Worm (Caenorhabditis elegans) whole organism, late embryonic: Measurements from ENCODE around the gene ptr-20.

Experiments
- C08G9.2 ChIP-seq: sonication (generic microtip); optimal IDR thresholded peaks from 2 replicates; lab custom pipeline; 2016; ENCODE audit warnings: mild to moderate bottlenecking, missing genetic modification characterization, moderate library complexity, missing compliant biosample characterization
- C38D4.7 ChIP-seq: fragments of 200-800 bp; sonication (Bioruptor generic); optimal IDR thresholded peaks from 2 replicates; lab custom pipeline; 2018; ENCODE audit warnings: mild to moderate bottlenecking, missing genetic modification characterization, moderate library complexity, missing compliant biosample characterization
- F13H6.1 ChIP-seq: sonication (generic microtip); optimal IDR thresholded peaks from 2 replicates; lab custom pipeline; 2016; ENCODE audit warnings: missing genetic modification characterization, missing compliant biosample characterization
- K02D7.2 ChIP-seq: sonication (generic microtip); optimal IDR thresholded peaks from 2 replicates; lab custom pipeline; 2017; ENCODE audit warnings: mild to moderate bottlenecking, missing genetic modification characterization, missing compliant biosample characterization
- K09A11.1 ChIP-seq: sonication (generic microtip); optimal IDR thresholded peaks from 2 replicates; lab custom pipeline; 2017; ENCODE audit warnings: antibody characterized with exemption, mild to moderate bottlenecking, missing genetic modification characterization, missing compliant biosample characterization; ENCODE audit not compliant: insufficient read depth
- Y22D7AL.16 ChIP-seq: sonication (generic microtip); optimal IDR thresholded peaks from 2 replicates; lab custom pipeline; 2016; ENCODE audit warnings: missing genetic modification characterization, missing compliant biosample characterization
- ama-1 ChIP-seq: fragments of 150-350 bp; optimal IDR thresholded peaks from 2 replicates; lab custom pipeline; 2014
- ceh-14 ChIP-seq: sonication (generic microtip); optimal IDR thresholded peaks from 2 replicates; lab custom pipeline; 2016; ENCODE audit warnings: missing genotype, missing genetic modification characterization, missing compliant biosample characterization
- ceh-19 ChIP-seq: fragments of 200-800 bp; sonication (Bioruptor generic); optimal IDR thresholded peaks from 2 replicates; lab custom pipeline; 2018; ENCODE audit warnings: mild to moderate bottlenecking, missing genetic modification characterization, missing compliant biosample characterization
- ceh-2 ChIP-seq: sonication (generic microtip); optimal IDR thresholded peaks from 2 replicates; lab custom pipeline; 2016; ENCODE audit warnings: missing genotype, missing genetic modification characterization, missing compliant biosample characterization
- ceh-24 ChIP-seq: sonication (generic microtip); optimal IDR thresholded peaks from 2 replicates; lab custom pipeline; 2016; ENCODE audit warnings: mild to moderate bottlenecking, missing genetic modification characterization, missing compliant biosample characterization
- ceh-31 ChIP-seq: sonication (generic microtip); optimal IDR thresholded peaks from 2 replicates; lab custom pipeline; 2016; ENCODE audit warnings: missing genetic modification characterization, missing compliant biosample characterization
- ceh-34 ChIP-seq: sonication (generic microtip); optimal IDR thresholded peaks from 2 replicates; lab custom pipeline; 2016; ENCODE audit warnings: mild to moderate bottlenecking, missing genetic modification characterization, missing compliant biosample characterization
- ceh-45 ChIP-seq: fragments of 200-800 bp; sonication (Bioruptor generic); IDR thresholded peaks from 2 replicates; pipeline ENCODE4 v1.3.6; 2022; ENCODE audit warnings: missing genetic modification reagents, missing genetic modification characterization, missing compliant biosample characterization
- ceh-6 ChIP-seq: fragments of 200-800 bp; sonication (Bioruptor generic); optimal IDR thresholded peaks from 2 replicates; lab custom pipeline; 2018; ENCODE audit warnings: mild to moderate bottlenecking, missing genetic modification characterization, missing compliant biosample characterization
- dmd-4 ChIP-seq: sonication (generic microtip); optimal IDR thresholded peaks from 2 replicates; lab custom pipeline; 2016; ENCODE audit warnings: borderline replicate concordance, missing genetic modification characterization, missing compliant biosample characterization
- dve-1 ChIP-seq: sonication (generic microtip); optimal IDR thresholded peaks from 2 replicates; lab custom pipeline; 2017; ENCODE audit warnings: antibody characterized with exemption, mild to moderate bottlenecking, missing genetic modification characterization, missing compliant biosample characterization
- elt-2 ChIP-seq: sonication (generic microtip); optimal IDR thresholded peaks from 2 replicates; lab custom pipeline; 2016; ENCODE audit warnings: missing genetic modification reagents, missing genetic modification characterization, missing compliant biosample characterization
- elt-4 ChIP-seq: sonication (generic microtip); optimal IDR thresholded peaks from 2 replicates; lab custom pipeline; 2016; ENCODE audit warnings: missing genetic modification characterization, missing compliant biosample characterization
- ets-4 ChIP-seq: sonication (generic microtip); optimal IDR thresholded peaks from 2 replicates; lab custom pipeline; 2016; ENCODE audit warnings: missing genetic modification characterization, missing compliant biosample characterization
- eyg-1 ChIP-seq: sonication (generic microtip); optimal IDR thresholded peaks from 2 replicates; lab custom pipeline; 2016; ENCODE audit warnings: missing genotype, missing genetic modification characterization, missing compliant biosample characterization
- fax-1 ChIP-seq: sonication (generic microtip); optimal IDR thresholded peaks from 2 replicates; lab custom pipeline; 2016; ENCODE audit warnings: missing genotype, missing genetic modification characterization, missing compliant biosample characterization
- fkh-10 ChIP-seq: fragments of 150-350 bp; optimal IDR thresholded peaks from 2 replicates; lab custom pipeline; 2014; ENCODE audit warnings: missing biosample characterization, missing genetic modification reagents, missing genetic modification characterization
- gmeb-2 ChIP-seq: sonication (generic microtip); optimal IDR thresholded peaks from 2 replicates; lab custom pipeline; 2016; ENCODE audit warnings: missing genetic modification characterization, inconsistent platforms, missing compliant biosample characterization
- hlh-15 ChIP-seq: sonication (generic microtip); optimal IDR thresholded peaks from 2 replicates; lab custom pipeline; 2016; ENCODE audit warnings: missing genetic modification characterization, missing compliant biosample characterization
- hlh-30 ChIP-seq: sonication (generic microtip); optimal IDR thresholded peaks from 2 replicates; lab custom pipeline; 2017; ENCODE audit warnings: antibody characterized with exemption, missing genetic modification characterization, missing compliant biosample characterization; ENCODE audit not compliant: insufficient read depth
- hlh-6 ChIP-seq: sonication (generic microtip); optimal IDR thresholded peaks from 2 replicates; lab custom pipeline; 2016; ENCODE audit warnings: missing genotype, missing genetic modification characterization, missing compliant biosample characterization
- hlh-8 ChIP-seq: sonication (generic microtip); optimal IDR thresholded peaks from 2 replicates; lab custom pipeline; 2016; ENCODE audit warnings: missing genotype, missing genetic modification characterization, missing compliant biosample characterization
- lin-11 ChIP-seq: fragments of 200-800 bp; sonication (Bioruptor generic); optimal IDR thresholded peaks from 2 replicates; lab custom pipeline; 2018; ENCODE audit warnings: mild to moderate bottlenecking, missing genetic modification characterization, missing compliant biosample characterization
- madf-2 ChIP-seq: sonication (generic microtip); optimal IDR thresholded peaks from 2 replicates; lab custom pipeline; 2017; ENCODE audit warnings: missing genetic modification characterization, missing compliant biosample characterization
- mec-3 ChIP-seq: sonication (generic microtip); optimal IDR thresholded peaks from 2 replicates; lab custom pipeline; 2016; ENCODE audit warnings: borderline replicate concordance, missing genetic modification characterization, missing compliant biosample characterization
- nhr-11 ChIP-seq: fragments of 150-350 bp; optimal IDR thresholded peaks from 2 replicates; lab custom pipeline; 2014; ENCODE audit warnings: missing biosample characterization, missing genetic modification characterization
- nhr-232 ChIP-seq: sonication (generic microtip); optimal IDR thresholded peaks from 2 replicates; lab custom pipeline; 2016; ENCODE audit warnings: missing genetic modification characterization, missing compliant biosample characterization
- npax-4 ChIP-seq: sonication (generic microtip); optimal IDR thresholded peaks from 2 replicates; lab custom pipeline; 2016; ENCODE audit warnings: missing genetic modification characterization, missing compliant biosample characterization
- pag-3 ChIP-seq: sonication (generic microtip); optimal IDR thresholded peaks from 2 replicates; lab custom pipeline; 2016; ENCODE audit warnings: missing compliant biosample characterization, missing genetic modification characterization, borderline replicate concordance
- pha-4 ChIP-seq: fragments of 150-350 bp; optimal IDR thresholded peaks from 2 replicates; lab custom pipeline; 2018; ENCODE audit warnings: missing biosample characterization, missing genetic modification reagents, missing genetic modification characterization
- pqm-1 ChIP-seq: sonication (generic microtip); optimal IDR thresholded peaks from 2 replicates; lab custom pipeline; 2016; ENCODE audit warnings: missing genetic modification characterization, missing compliant biosample characterization
- sdc-2 ChIP-seq: sonication (generic microtip); optimal IDR thresholded peaks from 2 replicates; lab custom pipeline; 2016; ENCODE audit warnings: missing genotype, missing genetic modification characterization, missing compliant biosample characterization
- tbx-7 ChIP-seq: sonication (generic microtip); optimal IDR thresholded peaks from 2 replicates; lab custom pipeline; 2016; ENCODE audit warnings: missing genotype, missing genetic modification characterization, missing compliant biosample characterization
- ttx-3 ChIP-seq: sonication (generic microtip); optimal IDR thresholded peaks from 2 replicates; lab custom pipeline; 2016; ENCODE audit warnings: missing genetic modification reagents, missing genetic modification characterization, missing compliant biosample characterization
- unc-42 ChIP-seq: sonication (generic microtip); optimal IDR thresholded peaks from 2 replicates; lab custom pipeline; 2016; ENCODE audit warnings: missing genotype, missing genetic modification characterization, missing compliant biosample characterization
- unc-55 ChIP-seq: sonication (generic microtip); optimal IDR thresholded peaks from 2 replicates; lab custom pipeline; 2017; ENCODE audit warnings: missing biosample characterization, missing genetic modification reagents, missing genetic modification characterization
- unc-86 ChIP-seq: sonication (generic microtip); optimal IDR thresholded peaks from 2 replicates; lab custom pipeline; 2016; ENCODE audit warnings: missing genetic modification characterization, missing compliant biosample characterization
- zip-5 ChIP-seq: sonication (generic microtip); optimal IDR thresholded peaks from 2 replicates; lab custom pipeline; 2016; ENCODE audit warnings: missing genetic modification characterization, missing compliant biosample characterization

Gene ptr-20

ce11 chrII:15148442-15148841 lies 9.5 kb upstream of the ptr-20 start:
- no peak for TF ChIP-seq mec-3 (tag; lab: Kevin White, UChicago)
- no peak for TF ChIP-seq elt-2 (tag; lab: Kevin White, UChicago)
- no peak for TF ChIP-seq fkh-10
- TF ChIP-seq C08G9.2 (tag; lab: Kevin White, UChicago): no peak
- TF ChIP-seq ceh-6 (GFP tag; lab: Kevin White, UChicago): no peak

ce11 chrII:15158364-15158763 lies 384 bp downstream of the ptr-20 start:
- TF ChIP-seq ttx-3 (no peak), dve-1 (tag; lab: Kevin White, UChicago) (peak; percentile 51), ceh-34 (tag; lab: Kevin White, UChicago) (no peak), elt-4 (no peak)

DNA sequence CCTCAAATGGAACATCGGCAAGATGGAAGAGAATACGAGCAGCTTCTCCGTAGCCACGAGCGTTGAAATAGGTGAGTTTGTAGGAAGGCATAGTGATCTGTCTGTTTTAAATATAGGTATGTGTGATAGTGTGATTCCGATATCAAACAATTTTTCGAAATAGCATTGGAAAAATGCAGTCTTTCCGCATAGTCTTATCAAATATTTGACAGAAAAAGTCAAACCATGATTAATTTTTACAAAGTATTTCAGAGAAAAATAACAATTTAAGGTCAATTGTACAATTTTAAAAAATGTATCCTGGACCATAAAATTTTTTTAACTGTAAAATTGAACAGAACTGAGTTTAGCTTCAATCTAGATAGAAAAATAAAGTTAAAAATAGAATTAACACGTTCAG lies 6.5 kb downstream of the ptr-20 start, which contains the start of gene gst-26:
Gene gst-26 (minus strand): TSS at position 101 of the 400 bp plus-strand sequence.
- TF ChIP-seq dmd-4 (tag; lab: Kevin White, UChicago): no peak
- TF ChIP-seq C08G9.2 (tag; lab: Kevin White, UChicago): no peak
- no peak for TF ChIP-seq ets-4
- TF ChIP-seq ceh-31 (tag; lab: Kevin White, UChicago): no peak
- TF ChIP-seq C38D4.7 (GFP tag; lab: Kevin White, UChicago): no peak
- TF ChIP-seq ceh-19 (GFP tag; lab: Kevin White, UChicago): no peak
- no peak for TF ChIP-seq npax-4 (tag; lab: Kevin White, UChicago)
- TF ChIP-seq ceh-6 (GFP tag; lab: Kevin White, UChicago): no peak
- no peak for TF ChIP-seq madf-2 (tag; lab: Kevin White, UChicago)
- TF ChIP-seq hlh-30 (tag; lab: Kevin White, UChicago): no peak
- TF ChIP-seq F13H6.1 (tag; lab: Kevin White, UChicago): no peak
- TF ChIP-seq ceh-2 (tag; lab: Kevin White, UChicago): no peak
- no peak for TF ChIP-seq zip-5 (tag; lab: Kevin White, UChicago)
- no peak for TF ChIP-seq pha-4 (tag; lab: Kevin White, UChicago)
- TF ChIP-seq, all 69 proteins: peak for 0

- TF ChIP-seq unc-86 (peak; percentile 69), unc-42 (tag; lab: Kevin White, UChicago) (peak; percentile 59), unc-55 (peak; percentile 18), K02D7.2 (tag; lab: Kevin White, UChicago) (peak; percentile 69), ceh-14 (peak; percentile 59), K09A11.1 (peak; percentile 61), nhr-11 (tag; lab: Kevin White, UChicago) (no peak), sdc-2 (peak; percentile 74), lin-11 (tag; lab: Kevin White, UChicago) (peak; percentile 77), C38D4.7 (GFP tag; lab: Kevin White, UChicago) (peak; percentile 76), gmeb-2 (peak; percentile 76), tbx-7 (tag; lab: Kevin White, UChicago) (peak; percentile 49), hlh-15 (tag; lab: Kevin White, UChicago) (peak; percentile 9), ceh-34 (tag; lab: Kevin White, UChicago) (peak; percentile 81), dmd-4 (tag; lab: Kevin White, UChicago) (peak; percentile 53), fkh-10 (peak; percentile 49), eyg-1 (tag; lab: Kevin White, UChicago) (peak; percentile 2), hlh-30 (tag; lab: Kevin White, UChicago) (peak; percentile 52), elt-4 (no peak), nhr-232 (tag; lab: Kevin White, UChicago) (peak; percentile 74), mec-3 (tag; lab: Kevin White, UChicago) (no peak), ceh-24 (tag; lab: Kevin White, UChicago) (peak; percentile 55), Y22D7AL.16 (tag; lab: Kevin White, UChicago) (peak; percentile 74), ceh-45 (GFP tag; lab: Robert Waterston, UW) (peak; percentile 68), ama-1 (no peak), madf-2 (tag; lab: Kevin White, UChicago) (peak; percentile 72), pqm-1 (tag; lab: Kevin White, UChicago) (peak; percentile 72), pag-3 (tag; lab: Kevin White, UChicago) (peak; percentile 34), fax-1 (tag; lab: Kevin White, UChicago) (peak; percentile 77), hlh-8 (peak; percentile 68), pha-4 (tag; lab: Kevin White, UChicago) (no peak), elt-2 (tag; lab: Kevin White, UChicago) (peak; percentile 84), hlh-6 (tag; lab: Kevin White, UChicago) (peak; percentile 86)
Observed at ce11 chrII:15165681-15166235, 7.8 kb downstream of the ptr-20 start, which contains the start of gene gst-27. Gene gst-27 (minus strand): TSS chrII:15165731.
